Fruit fly (Drosophila melanogaster) whole organism, embryonic: ENCODE data around the gene CG18765.

Experiments
- C15 ChIP-seq: fragments of 200-800 bp; sonication (Bioruptor generic); IDR thresholded peaks from 3 replicates; pipeline ENCODE4 v1.3.6; 2022; ENCODE audit warnings: missing biosample characterization, missing genetic modification characterization
- CG10274 ChIP-seq: fragments of 200-800 bp; sonication (Bioruptor generic); optimal IDR thresholded peaks from 3 replicates; lab custom pipeline; 2017; ENCODE audit warnings: missing biosample characterization, mild to moderate bottlenecking, missing genetic modification characterization
- CG10321 ChIP-seq: fragments of 200-800 bp; sonication (Bioruptor generic); IDR thresholded peaks from 2 replicates; pipeline ENCODE4 v1.3.6; 2022; ENCODE audit warnings: missing biosample characterization, missing genetic modification characterization
- CG10431 ChIP-seq: fragments of 200-800 bp; sonication (Bioruptor generic); optimal IDR thresholded peaks from 3 replicates; lab custom pipeline; 2018; ENCODE audit warnings: missing biosample characterization, mild to moderate bottlenecking, missing genetic modification characterization
- CG12155 ChIP-seq: fragments of 200-800 bp; sonication (Bioruptor generic); optimal IDR thresholded peaks from 3 replicates; lab custom pipeline; 2016; ENCODE audit warnings: missing biosample characterization, missing genetic modification characterization
- CG1233 ChIP-seq: fragments of 200-800 bp; sonication (Bioruptor generic); optimal IDR thresholded peaks from 4 replicates; lab custom pipeline; 2018; ENCODE audit warnings: missing biosample characterization, mild to moderate bottlenecking, missing genetic modification characterization
- CG12391 ChIP-seq: fragments of 200-800 bp; sonication (Bioruptor generic); optimal IDR thresholded peaks from 3 replicates; lab custom pipeline; 2018; ENCODE audit warnings: missing biosample characterization, mild to moderate bottlenecking, missing genetic modification characterization, moderate library complexity
- CG12744 ChIP-seq: fragments of 200-800 bp; sonication (Bioruptor generic); optimal IDR thresholded peaks from 2 replicates; lab custom pipeline; 2016; ENCODE audit warnings: missing biosample characterization, missing genetic modification characterization
- CG1603 ChIP-seq: fragments of 200-800 bp; sonication (Bioruptor generic); optimal IDR thresholded peaks from 2 replicates; lab custom pipeline; 2019; ENCODE audit warnings: missing biosample characterization, mild to moderate bottlenecking, missing genetic modification characterization, moderate library complexity
- CG17361 ChIP-seq: fragments of 200-800 bp; sonication (Bioruptor generic); IDR thresholded peaks from 3 replicates; pipeline ENCODE4 v1.3.6; 2022; ENCODE audit warnings: missing biosample characterization, missing genetic modification characterization
- CG18599 ChIP-seq: fragments of 200-800 bp; sonication (Bioruptor generic); optimal IDR thresholded peaks from 3 replicates; lab custom pipeline; 2017; ENCODE audit warnings: missing biosample characterization, missing genetic modification characterization, mild to moderate bottlenecking, moderate library complexity, missing genetic modification reagents
- CG2202 ChIP-seq: fragments of 200-800 bp; sonication (Bioruptor generic); optimal IDR thresholded peaks from 2 replicates; lab custom pipeline; 2018; ENCODE audit warnings: missing biosample characterization, mild to moderate bottlenecking, missing genetic modification characterization
- CG2678 ChIP-seq: fragments of 200-800 bp; sonication (Bioruptor generic); optimal IDR thresholded peaks from 3 replicates; lab custom pipeline; 2019; ENCODE audit warnings: missing biosample characterization, mild to moderate bottlenecking, missing genetic modification characterization, moderate library complexity
- CG2889 ChIP-seq: fragments of 200-800 bp; sonication (Bioruptor generic); IDR thresholded peaks from 3 replicates; pipeline ENCODE4 v1.3.6; 2022; ENCODE audit warnings: missing biosample characterization, missing genetic modification characterization
- CG34422 ChIP-seq: fragments of 200-800 bp; sonication (Bioruptor generic); IDR thresholded peaks from 3 replicates; pipeline ENCODE4 v1.3.6; 2022; ENCODE audit warnings: missing biosample characterization, missing genetic modification characterization
- CG4282 ChIP-seq: fragments of 200-800 bp; sonication (Bioruptor generic); optimal IDR thresholded peaks from 2 replicates; lab custom pipeline; 2016; ENCODE audit warnings: missing biosample characterization, missing genetic modification characterization
- CG4424 ChIP-seq: fragments of 200-800 bp; sonication (Bioruptor generic); optimal IDR thresholded peaks from 3 replicates; lab custom pipeline; 2016; ENCODE audit warnings: missing biosample characterization, missing genetic modification characterization
- CG7745 ChIP-seq: fragments of 200-800 bp; sonication (Bioruptor generic); optimal IDR thresholded peaks from 2 replicates; lab custom pipeline; 2018; ENCODE audit warnings: missing biosample characterization, mild to moderate bottlenecking, missing genetic modification characterization, moderate library complexity
- CG9797 ChIP-seq: fragments of 200-800 bp; sonication (Bioruptor generic); optimal IDR thresholded peaks from 3 replicates; lab custom pipeline; 2018; ENCODE audit warnings: missing biosample characterization, mild to moderate bottlenecking, missing genetic modification characterization
- CG9817 ChIP-seq: fragments of 200-800 bp; sonication (Bioruptor generic); optimal IDR thresholded peaks from 2 replicates; lab custom pipeline; 2018; ENCODE audit warnings: missing biosample characterization, mild to moderate bottlenecking, missing genetic modification characterization, moderate library complexity
- GATAe ChIP-seq: fragments of 200-800 bp; sonication (Bioruptor generic); conservative IDR thresholded peaks from 2 replicates; pipeline ENCODE4 v1.3.6; 2022; ENCODE audit warnings: missing biosample characterization, missing genetic modification characterization
- Gug ChIP-seq: fragments of 200-800 bp; sonication (Bioruptor generic); IDR thresholded peaks from 4 replicates; pipeline ENCODE4 v1.3.6; 2022; ENCODE audit warnings: missing biosample characterization, missing genetic modification characterization
- Meics ChIP-seq: fragments of 200-800 bp; sonication (Bioruptor generic); optimal IDR thresholded peaks from 2 replicates; lab custom pipeline; 2017; ENCODE audit warnings: missing biosample characterization, mild to moderate bottlenecking, missing genetic modification characterization
- Ptx1 ChIP-seq: fragments of 200-800 bp; sonication (Bioruptor generic); IDR thresholded peaks from 2 replicates; pipeline ENCODE4 v1.3.6; 2022; ENCODE audit warnings: missing biosample characterization, missing genetic modification characterization
- Ssrp ChIP-seq: fragments of 200-800 bp; sonication (Bioruptor generic); optimal IDR thresholded peaks from 2 replicates; lab custom pipeline; 2018; ENCODE audit warnings: missing biosample characterization, mild to moderate bottlenecking, missing genetic modification characterization, moderate library complexity
- Usf ChIP-seq: fragments of 200-800 bp; sonication (Bioruptor generic); optimal IDR thresholded peaks from 2 replicates; lab custom pipeline; 2017; ENCODE audit warnings: missing genotype, missing biosample characterization, missing genetic modification characterization
- abd-A ChIP-seq: fragments of 200-800 bp; sonication (Bioruptor generic); optimal IDR thresholded peaks from 3 replicates; lab custom pipeline; 2019; ENCODE audit warnings: missing biosample characterization, mild to moderate bottlenecking, missing genetic modification characterization, moderate library complexity
- ac ChIP-seq: fragments of 200-800 bp; sonication (Bioruptor generic); optimal IDR thresholded peaks from 3 replicates; lab custom pipeline; 2017; ENCODE audit warnings: missing biosample characterization, mild to moderate bottlenecking, missing genetic modification characterization
- caup ChIP-seq: fragments of 200-800 bp; sonication (Bioruptor generic); optimal IDR thresholded peaks from 3 replicates; lab custom pipeline; 2017; ENCODE audit warnings: missing biosample characterization, mild to moderate bottlenecking, missing genetic modification characterization, moderate library complexity; ENCODE audit not compliant: severe bottlenecking
- chif ChIP-seq, 2 experiments: fragments of 200-800 bp; sonication (Bioruptor generic); optimal IDR thresholded peaks; 3 replicates each; lab custom pipeline; 2016; ENCODE audit warnings: missing biosample characterization in 2 of 2, missing genetic modification characterization in 2 of 2
- crc ChIP-seq: fragments of 200-800 bp; sonication (Bioruptor generic); optimal IDR thresholded peaks from 2 replicates; lab custom pipeline; 2016; ENCODE audit warnings: missing biosample characterization, missing genetic modification characterization
- da ChIP-seq: fragments of 200-800 bp; sonication (Bioruptor generic); optimal IDR thresholded peaks from 2 replicates; lab custom pipeline; 2016; ENCODE audit warnings: missing biosample characterization, missing genetic modification characterization
- dimm ChIP-seq: fragments of 200-800 bp; sonication (Bioruptor generic); IDR thresholded peaks from 2 replicates; pipeline ENCODE4 v1.3.6; 2022; ENCODE audit warnings: missing biosample characterization, missing genetic modification characterization
- fd3F ChIP-seq: fragments of 200-800 bp; sonication (Bioruptor generic); optimal IDR thresholded peaks from 2 replicates; lab custom pipeline; 2018; ENCODE audit warnings: missing biosample characterization, mild to moderate bottlenecking, missing genetic modification characterization, moderate library complexity
- gcm ChIP-seq: fragments of 200-800 bp; sonication (Bioruptor generic); optimal IDR thresholded peaks from 2 replicates; lab custom pipeline; 2019; ENCODE audit warnings: missing biosample characterization, mild to moderate bottlenecking, missing genetic modification characterization, moderate library complexity
- gcm2 ChIP-seq: fragments of 200-800 bp; sonication (Bioruptor generic); optimal IDR thresholded peaks from 2 replicates; lab custom pipeline; 2016; ENCODE audit warnings: missing biosample characterization, missing genetic modification characterization
- grn ChIP-seq: fragments of 200-800 bp; sonication (Bioruptor generic); optimal IDR thresholded peaks from 3 replicates; lab custom pipeline; 2017; ENCODE audit warnings: missing biosample characterization, missing genetic modification characterization
- gt ChIP-seq: fragments of 200-800 bp; sonication (Bioruptor generic); IDR thresholded peaks from 2 replicates; pipeline ENCODE4 v1.3.6; 2022; ENCODE audit warnings: missing biosample characterization, missing genetic modification characterization
- pan ChIP-seq, 4 experiments: fragments of >200 bp in 3 of 4; fragments of 200-800 bp in 1 of 4; sonication (Bioruptor generic) in 1 of 4; optimal IDR thresholded peaks in 3 of 4; IDR thresholded peaks in 1 of 4; 2 replicates each; pipeline versions ENCODE4 v1.3.6 to Lab custom; 2017 to 2022; ENCODE audit warnings: missing biosample characterization in 2 of 4, missing genetic modification characterization in 2 of 4, mixed read lengths in 1 of 4
- pho ChIP-seq: fragments of 200-800 bp; sonication (Bioruptor generic); optimal IDR thresholded peaks from 2 replicates; lab custom pipeline; 2016; ENCODE audit warnings: missing biosample characterization, missing genetic modification characterization
- pum ChIP-seq: fragments of 200-800 bp; sonication (Bioruptor generic); optimal IDR thresholded peaks from 2 replicates; lab custom pipeline; 2016; ENCODE audit warnings: missing biosample characterization, missing genetic modification characterization
- salm ChIP-seq: fragments of 200-800 bp; sonication (Bioruptor generic); optimal IDR thresholded peaks from 2 replicates; lab custom pipeline; 2018; ENCODE audit warnings: missing biosample characterization, mild to moderate bottlenecking, missing genetic modification characterization
- schlank ChIP-seq: fragments of 200-800 bp; sonication (Bioruptor generic); optimal IDR thresholded peaks from 2 replicates; lab custom pipeline; 2018; ENCODE audit warnings: missing biosample characterization, mild to moderate bottlenecking, missing genetic modification characterization
- so ChIP-seq: fragments of 200-800 bp; sonication (Bioruptor generic); IDR thresholded peaks from 3 replicates; pipeline ENCODE4 v1.3.6; 2022; ENCODE audit warnings: missing biosample characterization, missing genetic modification characterization
- tio ChIP-seq: fragments of 200-800 bp; sonication (Bioruptor generic); optimal IDR thresholded peaks from 2 replicates; lab custom pipeline; 2017; ENCODE audit warnings: missing biosample characterization, missing genetic modification characterization, inconsistent platforms
- trh ChIP-seq: fragments of 200-800 bp; sonication (Bioruptor generic); optimal IDR thresholded peaks from 2 replicates; lab custom pipeline; 2016; ENCODE audit warnings: missing biosample characterization, missing genetic modification characterization
- ttk ChIP-seq: fragments of 200-800 bp; sonication (Bioruptor generic); IDR thresholded peaks from 2 replicates; pipeline ENCODE4 v2.1.2; 2022; ENCODE audit warnings: missing biosample characterization, missing genetic modification characterization
- tup ChIP-seq: fragments of 200-800 bp; sonication (Bioruptor generic); optimal IDR thresholded peaks from 2 replicates; lab custom pipeline; 2016; ENCODE audit warnings: missing biosample characterization, mild to moderate bottlenecking, missing genetic modification characterization, moderate library complexity
- usp ChIP-seq: fragments of >200 bp; optimal IDR thresholded peaks from 2 replicates; lab custom pipeline; 2017; ENCODE audit warnings: missing biosample characterization, missing genetic modification characterization
- zen2 ChIP-seq: fragments of 200-800 bp; sonication (Bioruptor generic); IDR thresholded peaks from 3 replicates; pipeline ENCODE4 v1.3.6; 2022; ENCODE audit warnings: missing biosample characterization, missing genetic modification characterization; ENCODE audit not compliant: partially characterized antibody

CG18765 gene

DNA sequence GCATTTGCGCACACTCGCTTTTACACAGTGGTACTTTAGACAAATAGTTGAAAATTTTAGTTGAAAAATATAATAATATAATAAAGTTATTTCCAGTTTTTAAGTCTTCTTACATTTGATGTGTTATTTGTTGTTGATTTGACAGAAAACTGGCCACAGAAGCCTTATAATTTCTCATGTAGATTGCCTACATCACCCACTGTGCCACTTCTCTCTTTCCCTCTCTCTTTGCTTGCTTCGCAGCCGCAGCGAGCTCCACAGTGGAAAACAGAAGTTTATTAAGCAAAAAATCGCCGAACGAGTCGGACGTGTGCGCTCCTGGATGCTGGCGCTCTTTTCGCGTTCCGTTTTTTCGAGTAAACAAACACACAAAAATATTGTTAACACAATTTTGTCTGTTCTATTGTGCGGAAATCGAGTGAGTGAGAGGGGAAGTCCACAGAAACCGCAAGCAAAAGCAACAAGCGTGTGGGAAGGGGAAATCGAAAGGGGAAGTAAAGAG, 35.7 kb downstream of the CG18765 start, which contains the start of gene CG42327 (continued):
- peak; percentile 73 to 89 for TF ChIP-seq chif (GFP tag; optimal IDR thresholded peaks at IDR 0.05; lab: Kevin White, UChicago)
- peak; percentile 87 for TF ChIP-seq CG1233 (GFP tag; lab: Kevin White, UChicago)
- TF ChIP-seq GATAe (GFP tag; lab: Robert Waterston, UW): peak; percentile 45; the same call in 1 of the 2 replicates
- TF ChIP-seq CG2202 (tag; lab: Kevin White, UChicago): peak; percentile 93
- TF ChIP-seq tup: peak; percentile 83
- TF ChIP-seq CG10431 (GFP tag; lab: Kevin White, UChicago): peak; percentile 81
- no peak for TF ChIP-seq grn (GFP tag; lab: Kevin White, UChicago)
- peak; percentile 95 for TF ChIP-seq CG4424 (GFP tag; lab: Kevin White, UChicago)
- TF ChIP-seq salm (tag; lab: Kevin White, UChicago): peak; percentile 94
- peak; percentile 91 for TF ChIP-seq CG2678 (tag; lab: Kevin White, UChicago)
- peak; percentile 10 for TF ChIP-seq da
- TF ChIP-seq schlank (tag; lab: Kevin White, UChicago): peak; percentile 8
- no peak for TF ChIP-seq zen2 (GFP tag; lab: Robert Waterston, UW)
- peak; percentile 70 for TF ChIP-seq fd3F (GFP tag; lab: Kevin White, UChicago)
- TF ChIP-seq dimm (GFP tag; lab: Robert Waterston, UW): peak; percentile 77
- peak; percentile 89 for TF ChIP-seq caup (GFP tag; lab: Kevin White, UChicago)
- TF ChIP-seq gt (GFP tag; lab: Robert Waterston, UW): peak; percentile 86
- TF ChIP-seq pum (GFP tag; lab: Kevin White, UChicago): peak; percentile 83
- TF ChIP-seq CG17361 (GFP tag; lab: Robert Waterston, UW): peak; percentile 93
- TF ChIP-seq trh (GFP tag; lab: Kevin White, UChicago): peak; percentile 79
- TF ChIP-seq Usf: peak; percentile 61
- TF ChIP-seq crc (GFP tag; lab: Kevin White, UChicago): peak; percentile 57
- peak; percentile 96 for TF ChIP-seq Ptx1 (GFP tag; lab: Robert Waterston, UW)
- peak; percentile 90 for TF ChIP-seq Gug
- peak; percentile 93 for TF ChIP-seq ttk (GFP tag; lab: Robert Waterston, UW)
- TF ChIP-seq Ssrp: peak; percentile 93
- peak; percentile 66 for TF ChIP-seq CG12744
- peak; percentile 85 for TF ChIP-seq gcm2 (GFP tag; lab: Kevin White, UChicago)
- TF ChIP-seq CG12155 (GFP tag; lab: Kevin White, UChicago): peak; percentile 85
- TF ChIP-seq CG2889 (GFP tag; lab: Robert Waterston, UW): peak; percentile 88
- no peak for TF ChIP-seq pan (optimal IDR thresholded peaks at IDR 0.05; lab: Kevin White, UChicago)
- TF ChIP-seq pan (GFP tag; optimal IDR thresholded peaks at IDR 0.05 in 1 of 2, IDR thresholded peaks at IDR 0.05 in 1 of 2): peak in 1 of 2 experiments; percentile 98
- TF ChIP-seq C15 (GFP tag; lab: Robert Waterston, UW): peak; percentile 86; the same call in 2 of the 3 replicates
- peak; percentile 76; the same call in 1 of the 2 replicates for TF ChIP-seq CG10321 (GFP tag; lab: Robert Waterston, UW)
- peak; percentile 84 for TF ChIP-seq CG1603 (tag; lab: Kevin White, UChicago)
- TF ChIP-seq ac (GFP tag; lab: Kevin White, UChicago): peak; percentile 90
- TF ChIP-seq CG10274 (GFP tag; lab: Kevin White, UChicago): peak; percentile 70
- TF ChIP-seq pho: peak; percentile 77
- peak; percentile 90 for TF ChIP-seq Meics (GFP tag; lab: Kevin White, UChicago)
- peak; percentile 27 for TF ChIP-seq CG7745 (tag; lab: Kevin White, UChicago)
- TF ChIP-seq CG4282 (GFP tag; lab: Kevin White, UChicago): peak; percentile 79
- TF ChIP-seq CG12391: peak; percentile 98
- peak; percentile 95 for TF ChIP-seq so (GFP tag; lab: Robert Waterston, UW)
- TF ChIP-seq CG34422: peak; percentile 96
- no peak for TF ChIP-seq usp (GFP tag; lab: Kevin White, UChicago)
- peak; percentile 95 for TF ChIP-seq CG18599 (GFP tag; lab: Kevin White, UChicago)
- TF ChIP-seq gcm (GFP tag; lab: Kevin White, UChicago): peak; percentile 96
- TF ChIP-seq CG9797 (GFP tag; lab: Kevin White, UChicago): peak; percentile 31
- TF ChIP-seq CG9817 (tag; lab: Kevin White, UChicago): peak; percentile 59
- peak; percentile 92 for TF ChIP-seq tio (GFP tag; lab: Kevin White, UChicago)
- TF ChIP-seq abd-A (tag; lab: Kevin White, UChicago): peak; percentile 58
